Fruit fly (Drosophila melanogaster): ENCODE results near the gene CASK.
A peak's percentile ranks its signal among the peaks of the same experiment; 100 is the strongest.

Gene CASK

dm6 chr3R:21852579-21853233 is 30.2 kb upstream of the CASK start (continued):
- TF ChIP-seq crc (GFP tag; optimal IDR thresholded peaks at IDR 0.05) (no peak), CG32772 (GFP tag; IDR thresholded peaks at IDR 0.05) (no peak), croc (GFP tag; conservative IDR thresholded peaks at IDR 0.05) (no peak), eyg (GFP tag; optimal IDR thresholded peaks at IDR 0.05) (no peak), pb (GFP tag; optimal IDR thresholded peaks at IDR 0.05) (no peak), ems (GFP tag; optimal IDR thresholded peaks at IDR 0.05) (no peak), bcd (GFP tag; optimal IDR thresholded peaks at IDR 0.05) (peak; percentile 18), her (GFP tag; optimal IDR thresholded peaks at IDR 0.05) (no peak), CG12659 (GFP tag; optimal IDR thresholded peaks at IDR 0.05) (no peak), ap (GFP tag; IDR thresholded peaks at IDR 0.05) (no peak), CTCF (GFP tag; optimal IDR thresholded peaks at IDR 0.05) (no peak), z (GFP tag; IDR thresholded peaks at IDR 0.05) (0 out of 3 replicates have a peak, but pooled peaks have one; percentile 26), ro (GFP tag; IDR thresholded peaks at IDR 0.05) (no peak), CG17829 (tag; optimal IDR thresholded peaks at IDR 0.05) (no peak), CG15601 (tag; optimal IDR thresholded peaks at IDR 0.05) (no peak), ham (GFP tag; IDR thresholded peaks at IDR 0.05) (no peak), ato (GFP tag; IDR thresholded peaks at IDR 0.05; ENCODE audit: partially characterized antibody) (no peak), fd3F (GFP tag; optimal IDR thresholded peaks at IDR 0.05) (peak; percentile 31), CG6254 (GFP tag; optimal IDR thresholded peaks at IDR 0.05) (no peak), bigmax (GFP tag; optimal IDR thresholded peaks at IDR 0.05) (no peak), CG2889 (GFP tag; IDR thresholded peaks at IDR 0.05) (no peak), slp2 (GFP tag; optimal IDR thresholded peaks at IDR 0.05) (no peak), org-1 (GFP tag; optimal IDR thresholded peaks at IDR 0.05) (no peak), wdn (GFP tag; IDR thresholded peaks at IDR 0.05) (no peak), unc-4 (GFP tag; IDR thresholded peaks at IDR 0.05; ENCODE audit: partially characterized antibody) (no peak), CG12104 (GFP tag; optimal IDR thresholded peaks at IDR 0.05) (peak; percentile 16), sqz (GFP tag; optimal IDR thresholded peaks at IDR 0.05) (peak; percentile 82), Elba2 (GFP tag; optimal IDR thresholded peaks at IDR 0.05) (no peak), tx (GFP tag; optimal IDR thresholded peaks at IDR 0.05) (no peak), CG18619 (GFP tag; optimal IDR thresholded peaks at IDR 0.05) (peak; percentile 20), CG7556 (GFP tag; optimal IDR thresholded peaks at IDR 0.05) (peak; percentile 46), sna (GFP tag; IDR thresholded peaks at IDR 0.05; ENCODE audit: partially characterized antibody) (no peak), CG10267 (tag; optimal IDR thresholded peaks at IDR 0.05) (peak; percentile 6), exex (tag; optimal IDR thresholded peaks at IDR 0.05) (no peak), dati (GFP tag; IDR thresholded peaks at IDR 0.05) (no peak), stwl (tag; optimal IDR thresholded peaks at IDR 0.05) (no peak), salm (tag; optimal IDR thresholded peaks at IDR 0.05) (no peak), CG43689 (GFP tag; IDR thresholded peaks at IDR 0.05) (no peak), CG8924 (tag; optimal IDR thresholded peaks at IDR 0.05) (peak; percentile 27), CG15696 (tag; optimal IDR thresholded peaks at IDR 0.05) (no peak), caup (GFP tag; optimal IDR thresholded peaks at IDR 0.05; ENCODE audit: severe bottlenecking) (no peak), Lpt (GFP tag; optimal IDR thresholded peaks at IDR 0.05) (no peak), gcm (GFP tag; optimal IDR thresholded peaks at IDR 0.05) (no peak), Dref (GFP tag; IDR thresholded peaks at IDR 0.05) (no peak), unpg (GFP tag; optimal IDR thresholded peaks at IDR 0.05) (peak; percentile 19), trh (GFP tag; optimal IDR thresholded peaks at IDR 0.05) (no peak), CG3065 (GFP tag; optimal IDR thresholded peaks at IDR 0.05) (no peak), CG6683 (GFP tag; optimal IDR thresholded peaks at IDR 0.05) (no peak), Dp (GFP tag; optimal IDR thresholded peaks at IDR 0.05) (no peak), zfh2 (GFP tag; optimal IDR thresholded peaks at IDR 0.05) (peak; percentile 53), CG11093 (GFP tag; IDR thresholded peaks at IDR 0.05) (no peak)
